Fruit fly (Drosophila melanogaster) whole organism, embryonic: Measurements from ENCODE around the gene vers.

ENCODE experiments used
- Antp ChIP-seq: fragments of 200-800 bp; sonication (Bioruptor generic); optimal IDR thresholded peaks from 3 replicates; lab custom pipeline; 2016; ENCODE audit warnings: missing biosample characterization, missing genetic modification characterization
- Asciz ChIP-seq: fragments of 200-800 bp; sonication (Bioruptor generic); optimal IDR thresholded peaks from 2 replicates; lab custom pipeline; 2017; ENCODE audit warnings: missing biosample characterization, mild to moderate bottlenecking, missing genetic modification characterization, missing genetic modification reagents
- CG10209 ChIP-seq: fragments of 200-800 bp; sonication (Bioruptor generic); optimal IDR thresholded peaks from 3 replicates; lab custom pipeline; 2017; ENCODE audit warnings: missing biosample characterization, mild to moderate bottlenecking, missing genetic modification characterization, missing genetic modification reagents
- CG10274 ChIP-seq: fragments of 200-800 bp; sonication (Bioruptor generic); optimal IDR thresholded peaks from 3 replicates; lab custom pipeline; 2017; ENCODE audit warnings: missing biosample characterization, mild to moderate bottlenecking, missing genetic modification characterization
- CG10431 ChIP-seq: fragments of 200-800 bp; sonication (Bioruptor generic); optimal IDR thresholded peaks from 3 replicates; lab custom pipeline; 2018; ENCODE audit warnings: missing biosample characterization, mild to moderate bottlenecking, missing genetic modification characterization
- CG11504 ChIP-seq: fragments of 200-800 bp; sonication (Bioruptor generic); optimal IDR thresholded peaks from 3 replicates; lab custom pipeline; 2019; ENCODE audit warnings: missing biosample characterization, mild to moderate bottlenecking, missing genetic modification characterization, moderate library complexity
- CG12299 ChIP-seq: fragments of 200-800 bp; sonication (Bioruptor generic); optimal IDR thresholded peaks from 2 replicates; lab custom pipeline; 2018; ENCODE audit warnings: missing biosample characterization, mild to moderate bottlenecking, missing genetic modification characterization
- CG12391 ChIP-seq: fragments of 200-800 bp; sonication (Bioruptor generic); optimal IDR thresholded peaks from 3 replicates; lab custom pipeline; 2018; ENCODE audit warnings: missing biosample characterization, mild to moderate bottlenecking, missing genetic modification characterization, moderate library complexity
- CG15696 ChIP-seq: fragments of 200-800 bp; sonication (Bioruptor generic); optimal IDR thresholded peaks from 2 replicates; lab custom pipeline; 2019; ENCODE audit warnings: missing biosample characterization, mild to moderate bottlenecking, missing genetic modification characterization, moderate library complexity
- CG2678 ChIP-seq: fragments of 200-800 bp; sonication (Bioruptor generic); optimal IDR thresholded peaks from 3 replicates; lab custom pipeline; 2019; ENCODE audit warnings: missing biosample characterization, mild to moderate bottlenecking, missing genetic modification characterization, moderate library complexity
- CG30403 ChIP-seq: fragments of 200-800 bp; sonication (Bioruptor generic); optimal IDR thresholded peaks from 3 replicates; lab custom pipeline; 2016; ENCODE audit warnings: missing biosample characterization, missing genetic modification characterization
- CG3163 ChIP-seq: fragments of 200-800 bp; sonication (Bioruptor generic); optimal IDR thresholded peaks from 3 replicates; lab custom pipeline; 2016; ENCODE audit warnings: missing biosample characterization, missing genetic modification characterization
- CG4854 ChIP-seq: fragments of 200-800 bp; sonication (Bioruptor generic); optimal IDR thresholded peaks from 2 replicates; lab custom pipeline; 2016; ENCODE audit warnings: missing biosample characterization, missing genetic modification characterization, inconsistent platforms
- CG7357 ChIP-seq: fragments of 200-800 bp; sonication (Bioruptor generic); IDR thresholded peaks from 3 replicates; pipeline ENCODE4 v1.3.6; 2022; ENCODE audit warnings: missing biosample characterization, missing genetic modification characterization
- CG7839 ChIP-seq: fragments of 200-800 bp; sonication (Bioruptor generic); optimal IDR thresholded peaks from 3 replicates; lab custom pipeline; 2018; ENCODE audit warnings: missing biosample characterization, mild to moderate bottlenecking, missing genetic modification characterization, moderate library complexity
- CG8388 ChIP-seq: fragments of 200-800 bp; sonication (Bioruptor generic); optimal IDR thresholded peaks from 2 replicates; lab custom pipeline; 2019; ENCODE audit warnings: missing biosample characterization, mild to moderate bottlenecking, missing genetic modification characterization, moderate library complexity
- CkIIα-i1 ChIP-seq: fragments of 200-800 bp; sonication (Bioruptor generic); IDR thresholded peaks from 2 replicates; pipeline ENCODE4 v1.3.6; 2022; ENCODE audit warnings: missing biosample characterization, missing genetic modification characterization
- Dad ChIP-seq: fragments of 200-800 bp; sonication (Bioruptor generic); optimal IDR thresholded peaks from 3 replicates; lab custom pipeline; 2016; ENCODE audit warnings: missing biosample characterization, missing genetic modification characterization
- E2f2 ChIP-seq: fragments of 200-800 bp; sonication (Bioruptor generic); IDR thresholded peaks from 2 replicates; pipeline ENCODE4 v1.3.6; 2022; ENCODE audit warnings: missing biosample characterization, missing genetic modification characterization
- ERR ChIP-seq: fragments of 200-800 bp; sonication (Bioruptor generic); optimal IDR thresholded peaks from 2 replicates; lab custom pipeline; 2016; ENCODE audit warnings: missing biosample characterization, missing genetic modification characterization
- Fer3 ChIP-seq: fragments of 200-800 bp; sonication (Bioruptor generic); optimal IDR thresholded peaks from 2 replicates; lab custom pipeline; 2018; ENCODE audit warnings: missing biosample characterization, mild to moderate bottlenecking, missing genetic modification characterization, moderate library complexity
- Hr3 ChIP-seq: fragments of 200-800 bp; sonication (Bioruptor generic); optimal IDR thresholded peaks from 3 replicates; lab custom pipeline; 2016; ENCODE audit warnings: missing biosample characterization, missing genetic modification characterization
- Hr51 ChIP-seq, 2 experiments: fragments of 200-800 bp; sonication (Bioruptor generic); optimal IDR thresholded peaks; 2 replicates in 1 of 2; 3 replicates in 1 of 2; lab custom pipeline; 2016 to 2018; ENCODE audit warnings: missing biosample characterization in 2 of 2, missing genetic modification characterization in 2 of 2, mild to moderate bottlenecking in 1 of 2, moderate library complexity in 1 of 2
- Lpt ChIP-seq: fragments of >200 bp; optimal IDR thresholded peaks from 2 replicates; lab custom pipeline; 2018; ENCODE audit warnings: missing biosample characterization, missing genetic modification characterization
- MESR4 ChIP-seq: fragments of 200-800 bp; sonication (Bioruptor generic); optimal IDR thresholded peaks from 2 replicates; lab custom pipeline; 2018; ENCODE audit warnings: missing biosample characterization, mild to moderate bottlenecking, missing genetic modification characterization, moderate library complexity
- Optix ChIP-seq: fragments of 200-800 bp; sonication (Bioruptor generic); IDR thresholded peaks from 3 replicates; pipeline ENCODE4 v1.3.6; 2022; ENCODE audit warnings: missing biosample characterization, missing genetic modification characterization
- Ptx1 ChIP-seq: fragments of 200-800 bp; sonication (Bioruptor generic); IDR thresholded peaks from 2 replicates; pipeline ENCODE4 v1.3.6; 2022; ENCODE audit warnings: missing biosample characterization, missing genetic modification characterization
- Xrp1 ChIP-seq: fragments of 200-800 bp; sonication (Bioruptor generic); IDR thresholded peaks from 2 replicates; pipeline ENCODE4 v1.3.6; 2022; ENCODE audit warnings: missing biosample characterization, missing genetic modification characterization
- ara ChIP-seq: fragments of 200-800 bp; sonication (Bioruptor generic); IDR thresholded peaks from 2 replicates; pipeline ENCODE4 v1.3.6; 2022; ENCODE audit warnings: missing biosample characterization, missing genetic modification characterization
- chm ChIP-seq: fragments of 200-800 bp; sonication (Bioruptor generic); IDR thresholded peaks from 2 replicates; pipeline ENCODE4 v1.3.6; 2022; ENCODE audit warnings: missing biosample characterization, missing genetic modification characterization
- crol ChIP-seq: fragments of 200-800 bp; sonication (Bioruptor generic); IDR thresholded peaks from 2 replicates; pipeline ENCODE4 v1.3.6; 2022; ENCODE audit warnings: missing biosample characterization, missing genetic modification characterization
- da ChIP-seq: fragments of 200-800 bp; sonication (Bioruptor generic); optimal IDR thresholded peaks from 2 replicates; lab custom pipeline; 2016; ENCODE audit warnings: missing biosample characterization, missing genetic modification characterization
- dpn ChIP-seq, 2 experiments: fragments of 200-800 bp; sonication (Bioruptor generic); optimal IDR thresholded peaks; 3 replicates each; lab custom pipeline; 2016; ENCODE audit warnings: missing biosample characterization in 2 of 2, missing genetic modification characterization in 2 of 2
- gem ChIP-seq: fragments of 200-800 bp; sonication (Bioruptor generic); optimal IDR thresholded peaks from 2 replicates; lab custom pipeline; 2019; ENCODE audit warnings: missing biosample characterization, mild to moderate bottlenecking, missing genetic modification characterization, moderate library complexity
- h ChIP-seq: fragments of >200 bp; optimal IDR thresholded peaks from 2 replicates; lab custom pipeline; 2017
- lilli ChIP-seq: fragments of 200-800 bp; sonication (Bioruptor generic); optimal IDR thresholded peaks from 3 replicates; lab custom pipeline; 2016; ENCODE audit warnings: missing biosample characterization, missing genetic modification characterization
- nau ChIP-seq: fragments of 200-800 bp; sonication (Bioruptor generic); optimal IDR thresholded peaks from 3 replicates; lab custom pipeline; 2017; ENCODE audit warnings: missing biosample characterization, mild to moderate bottlenecking, missing genetic modification characterization, missing genetic modification reagents
- pan ChIP-seq, 4 experiments: fragments of >200 bp in 3 of 4; fragments of 200-800 bp in 1 of 4; sonication (Bioruptor generic) in 1 of 4; optimal IDR thresholded peaks in 3 of 4; IDR thresholded peaks in 1 of 4; 2 replicates each; pipeline versions ENCODE4 v1.3.6 to Lab custom; 2017 to 2022; ENCODE audit warnings: missing biosample characterization in 2 of 4, missing genetic modification characterization in 2 of 4, mixed read lengths in 1 of 4
- phol ChIP-seq: fragments of 200-800 bp; sonication (Bioruptor generic); optimal IDR thresholded peaks from 3 replicates; lab custom pipeline; 2018; ENCODE audit warnings: missing biosample characterization, mild to moderate bottlenecking, missing genetic modification characterization, moderate library complexity
- repo ChIP-seq: fragments of 200-800 bp; sonication (Bioruptor generic); optimal IDR thresholded peaks from 2 replicates; lab custom pipeline; 2016; ENCODE audit warnings: missing biosample characterization, missing genetic modification characterization
- sd ChIP-seq: fragments of 200-800 bp; sonication (Bioruptor generic); optimal IDR thresholded peaks from 3 replicates; lab custom pipeline; 2018; ENCODE audit warnings: missing biosample characterization, mild to moderate bottlenecking, missing genetic modification characterization, moderate library complexity
- so ChIP-seq: fragments of 200-800 bp; sonication (Bioruptor generic); IDR thresholded peaks from 3 replicates; pipeline ENCODE4 v1.3.6; 2022; ENCODE audit warnings: missing biosample characterization, missing genetic modification characterization
- sqz ChIP-seq: fragments of 200-800 bp; sonication (Bioruptor generic); optimal IDR thresholded peaks from 3 replicates; lab custom pipeline; 2018; ENCODE audit warnings: missing biosample characterization, mild to moderate bottlenecking, missing genetic modification characterization
- tin ChIP-seq: fragments of 200-800 bp; sonication (Bioruptor generic); optimal IDR thresholded peaks from 3 replicates; lab custom pipeline; 2016; ENCODE audit warnings: missing biosample characterization, missing genetic modification characterization
- tio ChIP-seq: fragments of 200-800 bp; sonication (Bioruptor generic); optimal IDR thresholded peaks from 2 replicates; lab custom pipeline; 2017; ENCODE audit warnings: missing biosample characterization, missing genetic modification characterization, inconsistent platforms
- trem ChIP-seq: fragments of 200-800 bp; optimal IDR thresholded peaks from 3 replicates; lab custom pipeline; 2019; ENCODE audit warnings: missing biosample characterization, mild to moderate bottlenecking, missing genetic modification characterization, moderate library complexity
- ttk ChIP-seq: fragments of 200-800 bp; sonication (Bioruptor generic); IDR thresholded peaks from 2 replicates; pipeline ENCODE4 v2.1.2; 2022; ENCODE audit warnings: missing biosample characterization, missing genetic modification characterization
- unc-4 ChIP-seq: fragments of 200-800 bp; sonication (Bioruptor generic); IDR thresholded peaks from 2 replicates; pipeline ENCODE4 v1.3.6; 2022; ENCODE audit warnings: missing biosample characterization, missing genetic modification characterization; ENCODE audit not compliant: partially characterized antibody

Gene vers

dm6 chr3L:12096799-12097662 lies 18.9 kb upstream of the vers start:
- TF ChIP-seq Dad (GFP tag; lab: Kevin White, UChicago) (no peak), CG3163 (no peak), lilli (peak; percentile 6), Lpt (GFP tag; lab: Kevin White, UChicago) (no peak), CG7357 (no peak; the same call in 2 of the 3 replicates), tin (GFP tag; lab: Kevin White, UChicago) (peak; percentile 5), Ptx1 (peak; percentile 29; the same call in 1 of the 2 replicates), chm (no peak), so (no peak), repo (no peak), sqz (GFP tag; lab: Kevin White, UChicago) (no peak), crol (GFP tag; lab: Robert Waterston, UW) (no peak), CG11504 (tag; lab: Kevin White, UChicago) (peak; percentile 62), trem (tag; lab: Kevin White, UChicago) (peak; percentile 24), nau (GFP tag; lab: Kevin White, UChicago) (peak; percentile 25), CkIIα-i1 (GFP tag; lab: Robert Waterston, UW) (no peak), CG2678 (peak; percentile 20), Hr3 (GFP tag; lab: Kevin White, UChicago) (peak; percentile 15), CG15696 (tag; lab: Kevin White, UChicago) (peak; percentile 16), sd (no peak), unc-4 (no peak), h (lab: Kevin White, UChicago) (no peak), E2f2 (peak; percentile 30; the same call in 1 of the 2 replicates), MESR4 (no peak), CG10431 (no peak), CG8388 (peak; percentile 41), Fer3 (tag; lab: Kevin White, UChicago) (peak; percentile 16), CG10274 (GFP tag; lab: Kevin White, UChicago) (no peak), phol (tag; lab: Kevin White, UChicago) (peak; percentile 54), CG30403 (peak; percentile 24), Xrp1 (GFP tag; lab: Robert Waterston, UW) (peak; percentile 64), ttk (GFP tag; lab: Robert Waterston, UW) (0 out of 2 replicates have a peak, but pooled peaks have one; percentile 44), dpn (GFP tag; optimal IDR thresholded peaks at IDR 0.05; lab: Kevin White, UChicago) (no peak), gem (tag; lab: Kevin White, UChicago) (peak; percentile 60), Hr51 (GFP tag; optimal IDR thresholded peaks at IDR 0.05; lab: Kevin White, UChicago) (peak in 1 of 2 experiments; percentile 45), Asciz (GFP tag; lab: Kevin White, UChicago) (peak; percentile 22), ERR (GFP tag; lab: Kevin White, UChicago) (no peak), pan (optimal IDR thresholded peaks at IDR 0.05; lab: Kevin White, UChicago) (no peak), pan (GFP tag; optimal IDR thresholded peaks at IDR 0.05 in 1 of 2, IDR thresholded peaks at IDR 0.05 in 1 of 2) (peak in 1 of 2 experiments; percentile 24), CG12391 (tag; lab: Kevin White, UChicago) (peak; percentile 34), tio (GFP tag; lab: Kevin White, UChicago) (peak; percentile 31), Optix (GFP tag; lab: Robert Waterston, UW) (no peak), Antp (GFP tag; lab: Kevin White, UChicago) (no peak), CG12299 (no peak), CG10209 (GFP tag; lab: Kevin White, UChicago) (peak; percentile 22), ara (no peak), da (GFP tag; lab: Kevin White, UChicago) (no peak), CG4854 (no peak), CG7839 (tag; lab: Kevin White, UChicago) (peak; percentile 24)
